Worm (Caenorhabditis elegans) whole organism, L4/young adult: ENCODE results near the gene F20D6.12.

Experiments used
- W03F9.2 ChIP-seq: fragments of 150-350 bp; optimal IDR thresholded peaks from 2 replicates; lab custom pipeline; 2014; ENCODE audit warnings: missing biosample characterization, missing genetic modification characterization
- dao-5 ChIP-seq: sonication (generic microtip); optimal IDR thresholded peaks from 2 replicates; lab custom pipeline; 2016; ENCODE audit warnings: missing genotype, missing genetic modification characterization, moderate library complexity, missing compliant biosample characterization
- him-1 ChIP-seq: sonication (generic microtip); optimal IDR thresholded peaks from 2 replicates; lab custom pipeline; 2016; ENCODE audit warnings: missing genotype, missing genetic modification reagents, missing genetic modification characterization, missing compliant biosample characterization

Gene F20D6.12

DNA sequence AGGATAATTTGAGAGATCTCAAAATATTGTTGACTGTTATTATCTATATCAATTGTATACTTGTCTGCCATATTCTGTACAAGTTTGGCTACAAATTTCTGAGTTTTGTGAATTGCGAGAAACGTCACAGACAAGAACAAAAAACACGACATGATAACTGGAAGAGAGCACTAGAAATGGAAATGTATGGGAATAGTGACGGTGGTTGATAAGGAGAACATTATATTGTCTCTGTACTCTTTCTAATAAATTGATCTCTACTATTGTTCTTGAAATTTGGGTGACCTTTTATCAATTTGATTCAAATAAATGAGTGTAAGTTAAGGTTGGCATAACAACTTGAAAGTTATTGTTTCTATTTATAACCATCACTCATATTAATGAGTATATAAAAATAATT, 22.9 kb upstream of the F20D6.12 start:
- TF ChIP-seq W03F9.2 (tag; lab: Kevin White, UChicago) (no peak), him-1 (no peak), dao-5 (no peak)

DNA sequence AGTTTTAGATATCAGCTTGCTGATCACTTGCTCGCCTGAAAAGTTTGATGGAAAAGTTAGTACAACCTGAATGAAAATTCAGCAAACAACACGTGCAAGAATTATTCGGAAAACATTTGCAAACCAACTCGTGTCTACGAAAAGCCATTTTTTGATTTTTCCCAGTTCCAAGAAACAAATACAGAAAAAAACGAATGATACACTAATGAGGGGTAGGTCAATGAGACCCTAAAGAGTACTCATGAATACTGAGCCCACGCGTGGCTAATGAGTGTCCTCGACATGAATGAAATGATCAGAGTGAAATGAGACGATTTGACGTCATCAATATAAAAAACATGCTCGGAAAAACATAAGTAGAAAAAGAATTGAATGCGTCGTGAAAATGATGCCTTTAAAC, 22.1 kb upstream of the F20D6.12 start:
- TF ChIP-seq W03F9.2 (tag; lab: Kevin White, UChicago) (no peak), dao-5 (no peak), him-1 (no peak)

- no peak for TF ChIP-seq dao-5
- TF ChIP-seq him-1 = no peak
- no peak for TF ChIP-seq W03F9.2 (tag; lab: Kevin White, UChicago)
These were observed 20.6 kb upstream of the F20D6.12 start for ce11 chrV:8210527-8210926.

DNA sequence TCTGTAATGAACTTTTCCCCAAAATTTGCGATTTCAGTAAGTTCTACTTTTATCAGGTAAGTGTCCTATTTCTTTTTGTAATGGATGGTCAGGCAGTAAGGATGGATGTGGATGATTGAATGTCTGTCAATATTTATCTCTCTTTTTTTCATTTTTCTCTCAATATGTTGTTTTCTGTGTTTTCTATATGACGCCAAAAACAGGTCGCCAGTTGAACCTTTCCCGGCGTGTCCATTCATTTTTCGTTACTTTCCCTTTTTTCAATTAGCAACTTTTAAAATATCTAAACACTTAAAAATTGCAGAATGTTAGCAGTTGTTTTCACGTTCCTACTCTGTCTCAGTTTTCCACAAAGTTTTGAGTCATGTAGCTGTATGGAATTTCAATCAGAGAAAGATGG, 17.0 kb upstream of the F20D6.12 start, which contains the start of gene timp-1:
Gene timp-1 (plus strand): TSS at position 305 of the 400 bp plus-strand sequence.
- TF ChIP-seq him-1 = no peak
- no peak for TF ChIP-seq W03F9.2 (tag; lab: Kevin White, UChicago)
- TF ChIP-seq dao-5 = no peak

ce11 chrV:8203085-8203643, 13.2 kb upstream of the F20D6.12 start, which contains the start of gene cest-17:
Gene cest-17, plus strand, starts transcription at chrV:8203332.
- TF ChIP-seq him-1 = no peak
- TF ChIP-seq W03F9.2 (tag; lab: Kevin White, UChicago) = no peak
- no peak for TF ChIP-seq dao-5

ce11 chrV:8201229-8201858, 11.4 kb upstream of the F20D6.12 start, which contains the start of gene cri-2:
Gene cri-2, plus strand, starts transcription at chrV:8201808.
- TF ChIP-seq W03F9.2 (tag; lab: Kevin White, UChicago) = no peak

DNA sequence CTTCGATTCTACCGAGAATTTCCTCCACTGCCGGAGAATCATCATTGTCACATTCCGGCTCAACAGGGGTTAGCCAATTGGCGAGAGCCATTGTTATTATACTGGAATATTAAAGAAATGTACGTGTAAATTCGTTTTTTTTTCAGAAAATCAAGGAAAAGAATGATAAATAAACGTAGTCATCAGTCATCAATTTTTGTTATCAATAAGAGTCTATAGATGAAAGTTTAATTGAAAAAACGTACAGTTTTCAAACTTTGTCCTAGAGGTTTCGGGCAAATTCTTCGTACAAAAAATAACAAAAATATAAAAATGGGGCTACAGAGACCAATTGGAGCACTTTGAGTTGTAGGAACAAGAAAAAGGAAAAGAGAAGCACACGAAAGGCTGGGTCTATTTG, 9.1 kb upstream of the F20D6.12 start, which contains the start of gene F20D6.11:
Gene F20D6.11 (minus strand): TSS at position 101 of the 400 bp plus-strand sequence.
- TF ChIP-seq dao-5 (no peak), him-1 (no peak), W03F9.2 (tag; lab: Kevin White, UChicago) (no peak)

- TF ChIP-seq him-1 (no peak), dao-5 (no peak), W03F9.2 (tag; lab: Kevin White, UChicago) (no peak)
These were observed 7.1 kb upstream of the F20D6.12 start for ce11 chrV:8196993-8197392.

DNA sequence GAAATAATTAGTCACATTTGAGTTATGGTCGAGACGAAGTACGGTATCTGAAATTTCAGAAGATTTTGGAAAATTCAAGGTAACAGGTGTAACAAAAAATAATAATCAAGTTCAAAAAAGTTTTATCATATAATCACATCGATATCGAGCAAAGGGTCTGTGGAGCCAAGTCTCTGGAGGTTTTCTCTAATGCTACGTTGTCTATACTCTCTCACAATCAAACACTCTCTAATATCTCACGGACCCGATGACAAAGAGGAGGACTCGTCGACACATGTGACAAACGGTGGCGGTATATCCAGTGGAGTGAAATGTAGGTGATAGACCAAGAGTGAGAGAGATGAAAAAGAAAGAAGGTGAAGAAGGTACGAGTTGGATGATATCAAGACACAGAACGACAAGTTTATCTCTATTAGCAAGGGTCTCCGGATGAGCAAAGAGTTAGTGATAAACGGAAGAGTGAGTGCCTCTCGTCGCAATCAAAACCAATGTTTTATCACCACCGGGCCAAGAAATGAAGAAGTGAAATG, 6.0 kb upstream of the F20D6.12 start, which contains the start of gene F20D6.10:
Gene F20D6.10 (minus strand): TSS at position 51 of the 530 bp plus-strand sequence.
- TF ChIP-seq him-1 (no peak), dao-5 (no peak), W03F9.2 (tag; lab: Kevin White, UChicago) (no peak)

- TF ChIP-seq W03F9.2 (tag; lab: Kevin White, UChicago) (no peak), dao-5 (no peak), him-1 (no peak)
These were observed 514 bp upstream of the F20D6.12 start, which contains the start of gene F20D6.1 for ce11 chrV:8190430-8190829. Gene F20D6.1, plus strand, starts transcription at chrV:8190730.

DNA sequence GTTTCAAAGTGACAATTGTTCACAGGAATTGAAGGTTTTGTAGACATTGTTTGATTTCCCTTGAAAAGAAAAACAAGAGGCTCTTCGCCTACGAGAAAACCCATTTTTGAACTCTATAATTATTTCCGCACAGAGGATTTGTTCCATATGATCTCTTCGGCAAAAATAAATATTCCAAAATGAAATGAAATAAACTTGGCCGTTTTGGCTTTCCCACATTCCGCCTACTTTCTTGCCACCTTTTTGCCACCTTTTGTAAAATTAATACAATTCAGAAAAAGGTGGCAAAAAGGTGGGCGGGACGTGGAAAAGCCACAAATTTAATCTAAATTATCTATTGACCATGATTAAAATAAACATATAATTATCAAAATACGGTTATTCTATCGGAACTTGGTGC, 1.5 kb downstream of the F20D6.12 start, which contains the start of gene F20D6.15:
Gene F20D6.15 (minus strand): TSS at position 47 of the 400 bp plus-strand sequence.
- TF ChIP-seq W03F9.2 (tag; lab: Kevin White, UChicago) (no peak), dao-5 (no peak), him-1 (no peak)

- TF ChIP-seq dao-5 = no peak
These were observed 4.2 kb downstream of the F20D6.12 start, which contains the start of gene F20D6.2 for ce11 chrV:8185737-8186136. Gene F20D6.2, plus strand, starts transcription at chrV:8186037.

DNA sequence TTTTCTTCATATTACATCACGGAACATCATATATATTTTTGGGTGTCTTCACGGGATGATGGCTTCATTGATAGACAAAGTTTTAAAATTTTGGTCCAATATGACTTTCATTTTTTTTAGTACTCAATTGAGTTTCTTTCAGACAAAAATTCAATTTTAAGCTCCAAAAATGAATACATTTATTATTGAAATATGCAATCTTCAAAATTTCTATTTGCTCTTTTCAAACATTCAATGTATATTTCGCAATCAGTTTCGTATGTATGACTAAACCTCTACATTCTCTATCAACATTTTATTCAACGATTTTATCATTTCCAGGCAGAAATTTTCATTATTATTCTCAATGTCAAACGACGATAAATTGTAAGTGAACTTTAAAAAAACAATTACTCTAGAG, 6.5 kb downstream of the F20D6.12 start, which contains the start of gene srp-8:
Gene srp-8 (plus strand): TSS at position 301 of the 400 bp plus-strand sequence.
- TF ChIP-seq him-1 = no peak
- TF ChIP-seq W03F9.2 (tag; lab: Kevin White, UChicago) = no peak
- no peak for TF ChIP-seq dao-5

DNA sequence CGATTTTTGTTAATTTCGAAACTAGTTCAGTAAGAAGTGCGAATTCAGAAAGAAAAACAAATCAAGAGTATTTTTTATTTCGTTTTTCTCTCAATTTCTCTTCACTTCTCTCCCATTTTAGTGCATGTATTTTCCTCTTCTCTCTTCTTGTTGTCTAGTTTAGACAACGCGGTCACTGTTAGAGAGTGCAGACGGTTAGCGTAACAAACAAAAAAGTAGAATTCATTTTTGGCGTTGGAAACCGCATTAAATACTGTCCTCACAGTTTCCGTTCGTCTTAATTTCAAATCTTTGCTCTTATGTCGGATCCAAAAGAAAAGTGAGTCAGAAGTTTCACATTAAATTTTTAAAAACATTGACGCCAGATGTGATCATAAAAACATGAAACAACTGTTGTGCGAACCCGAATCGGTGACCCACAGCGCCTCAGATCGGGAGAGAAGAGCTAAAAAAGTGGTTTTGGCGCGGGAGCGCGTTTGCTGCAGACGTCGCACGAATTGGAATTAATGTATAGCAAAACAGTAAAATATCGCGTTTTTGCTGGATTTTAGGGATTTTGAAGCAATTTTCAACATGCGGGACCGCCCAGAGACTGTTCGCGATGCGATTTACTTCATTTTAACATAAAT, 10.9 kb downstream of the F20D6.12 start, which contains the start of gene srp-7:
Gene srp-7 (plus strand): TSS at position 213 of the 629 bp plus-strand sequence.
- no peak for TF ChIP-seq dao-5
- TF ChIP-seq W03F9.2 (tag; lab: Kevin White, UChicago) = no peak
- no peak for TF ChIP-seq him-1
